5 fruit fly cellular contexts compared by ENCODE assay signal in the genomic region with DNA sequence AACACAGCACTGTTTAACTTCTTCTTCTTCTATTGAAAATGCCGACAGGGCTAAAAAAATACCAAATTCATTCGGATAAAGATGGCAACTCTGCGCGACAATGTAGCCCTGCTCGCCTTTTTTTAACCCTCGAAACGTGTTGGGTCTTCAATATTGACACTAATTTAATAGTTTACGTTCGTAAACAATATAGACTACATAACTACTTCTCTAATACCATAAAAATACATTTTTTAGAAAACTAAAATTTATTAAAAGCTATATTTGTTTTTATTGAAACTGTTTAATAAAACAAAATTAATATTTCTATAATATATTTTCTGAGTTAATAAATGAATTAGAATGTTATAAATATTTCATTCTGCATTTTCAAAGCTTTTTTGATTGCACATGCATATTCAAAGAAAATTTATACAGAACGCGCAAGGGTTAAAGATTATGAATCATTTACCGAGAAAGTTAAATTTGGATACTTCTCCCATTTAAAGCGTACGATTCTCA.
A peak's percentile ranks its signal among the peaks of the same experiment; 100 is the strongest.
TF ChIP-seq lines count a peak whose summit lies in the region.

A gene (minus strand): TSS at position 54 of the 501 bp plus-strand sequence.
A gene (plus strand): TSS at position 133 of the 501 bp plus-strand sequence.

- peak; percentile 10 for TF ChIP-seq CTCF in whole organism, embryonic (GFP tag; optimal IDR thresholded peaks at IDR 0.05; lab: Kevin White, UChicago)

TF ChIP-seq in whole organism, adult, 20 proteins besides CTCF, POLR2A, EP300 and RAD21 (continues in another document):
- TF ChIP-seq Mnt (GFP tag; optimal IDR thresholded peaks at IDR 0.05; lab: Kevin White, UChicago) = no peak
- peak; percentile 73 for TF ChIP-seq CG12768 (GFP tag; optimal IDR thresholded peaks at IDR 0.05; lab: Kevin White, UChicago)
- TF ChIP-seq pad (GFP tag; optimal IDR thresholded peaks at IDR 0.05; lab: Kevin White, UChicago) = peak; percentile 64
- TF ChIP-seq cnc (optimal IDR thresholded peaks at IDR 0.05; lab: Kevin White, UChicago) = no peak
- TF ChIP-seq CG11617 (GFP tag; optimal IDR thresholded peaks at IDR 0.05; lab: Kevin White, UChicago) = peak; percentile 82
- peak; percentile 38 for TF ChIP-seq Hr96 (GFP tag; optimal IDR thresholded peaks at IDR 0.05; lab: Kevin White, UChicago)
- peak; percentile 48 for TF ChIP-seq Clk (GFP tag; optimal IDR thresholded peaks at IDR 0.05; lab: Kevin White, UChicago)
- peak; percentile 36 for TF ChIP-seq ovo (GFP tag; optimal IDR thresholded peaks at IDR 0.05; lab: Kevin White, UChicago)
- peak; percentile 92 for TF ChIP-seq CG33017 (tag; optimal IDR thresholded peaks at IDR 0.05; lab: Kevin White, UChicago)
- TF ChIP-seq tj (GFP tag; optimal IDR thresholded peaks at IDR 0.05; lab: Kevin White, UChicago) = peak; percentile 91
- peak; percentile 5 for TF ChIP-seq CG1620 (GFP tag; optimal IDR thresholded peaks at IDR 0.05; lab: Kevin White, UChicago)
- peak; percentile 57 for TF ChIP-seq Crg-1 (GFP tag; optimal IDR thresholded peaks at IDR 0.05; lab: Kevin White, UChicago)
- peak; percentile 56 for TF ChIP-seq CG5204 (GFP tag; optimal IDR thresholded peaks at IDR 0.05; lab: Kevin White, UChicago)
- peak; percentile 21 for TF ChIP-seq cic (GFP tag; optimal IDR thresholded peaks at IDR 0.05; lab: Kevin White, UChicago)
- peak; percentile 85 for TF ChIP-seq CG7045 (GFP tag; optimal IDR thresholded peaks at IDR 0.05; lab: Kevin White, UChicago)
- TF ChIP-seq kay (GFP tag; lab: Kevin White, UChicago; ENCODE audit: borderline replicate concordance) = no peak
- peak; percentile 92 for TF ChIP-seq CG7101 (tag; optimal IDR thresholded peaks at IDR 0.05; lab: Kevin White, UChicago)

TF ChIP-seq in whole organism, embryonic, 481 proteins besides CTCF, POLR2A, EP300 and RAD21 (continues in another document):
- TF ChIP-seq H2.0 (GFP tag; IDR thresholded peaks at IDR 0.05; lab: Robert Waterston, UW) = 0 out of 2 replicates have a peak, but pooled peaks have one; percentile 43
- TF ChIP-seq gcm (GFP tag; optimal IDR thresholded peaks at IDR 0.05; lab: Kevin White, UChicago) = no peak
- TF ChIP-seq chm (GFP tag; IDR thresholded peaks at IDR 0.05; lab: Robert Waterston, UW) = peak; percentile 59; the same call in 1 of the 2 replicates
- peak; percentile 86 for TF ChIP-seq lmd (GFP tag; IDR thresholded peaks at IDR 0.05; lab: Robert Waterston, UW)
- peak; percentile 69 for TF ChIP-seq al (GFP tag; IDR thresholded peaks at IDR 0.05; lab: Robert Waterston, UW)
- no peak for TF ChIP-seq mirr (GFP tag; optimal IDR thresholded peaks at IDR 0.05; lab: Kevin White, UChicago)
- no peak for TF ChIP-seq CG1792 (GFP tag; optimal IDR thresholded peaks at IDR 0.05; lab: Kevin White, UChicago)
- TF ChIP-seq cato (GFP tag; optimal IDR thresholded peaks at IDR 0.05; lab: Kevin White, UChicago; ENCODE audit: borderline replicate concordance) = peak; percentile 30
- TF ChIP-seq CG10979 (tag; optimal IDR thresholded peaks at IDR 0.05; lab: Kevin White, UChicago) = peak; percentile 94
- TF ChIP-seq Chrac-16 (GFP tag; optimal IDR thresholded peaks at IDR 0.05; lab: Kevin White, UChicago) = peak; percentile 58
- no peak for TF ChIP-seq z (GFP tag; IDR thresholded peaks at IDR 0.05; lab: Robert Waterston, UW)
- TF ChIP-seq Deaf1 (tag; optimal IDR thresholded peaks at IDR 0.05; lab: Kevin White, UChicago) = peak; percentile 82
- TF ChIP-seq CG10654 (GFP tag; optimal IDR thresholded peaks at IDR 0.05; lab: Kevin White, UChicago) = peak; percentile 78
- TF ChIP-seq C15 (GFP tag; IDR thresholded peaks at IDR 0.05; lab: Robert Waterston, UW) = no peak
- peak; percentile 86 for TF ChIP-seq CG15269 (tag; optimal IDR thresholded peaks at IDR 0.05; lab: Kevin White, UChicago)
- TF ChIP-seq NC2α (GFP tag; optimal IDR thresholded peaks at IDR 0.05; lab: Kevin White, UChicago) = no peak
- TF ChIP-seq CG6765 (GFP tag; optimal IDR thresholded peaks at IDR 0.05; lab: Kevin White, UChicago) = peak; percentile 81

TF ChIP-seq in whole organism, prepupa, 60 proteins besides CTCF, POLR2A, EP300 and RAD21 (continues in another document):
- TF ChIP-seq Eip75B (GFP tag; optimal IDR thresholded peaks at IDR 0.05; lab: Kevin White, UChicago) = no peak
- TF ChIP-seq Sox15 (GFP tag; optimal IDR thresholded peaks at IDR 0.05; lab: Kevin White, UChicago) = peak; percentile 60
- TF ChIP-seq Gug (GFP tag; IDR thresholded peaks at IDR 0.05; lab: Robert Waterston, UW) = peak; percentile 86
- TF ChIP-seq Blimp-1 (GFP tag; optimal IDR thresholded peaks at IDR 0.05; lab: Kevin White, UChicago) = peak; percentile 67
- TF ChIP-seq CG3032 (tag; optimal IDR thresholded peaks at IDR 0.05; lab: Kevin White, UChicago) = peak; percentile 92
- TF ChIP-seq CG10631 (GFP tag; optimal IDR thresholded peaks at IDR 0.05; lab: Kevin White, UChicago) = peak; percentile 89
- peak; percentile 59 for TF ChIP-seq topi (GFP tag; optimal IDR thresholded peaks at IDR 0.05; lab: Kevin White, UChicago)
- TF ChIP-seq CG8319 (GFP tag; optimal IDR thresholded peaks at IDR 0.05; lab: Kevin White, UChicago) = peak; percentile 57
- peak; percentile 87 for TF ChIP-seq CG34406 (GFP tag; optimal IDR thresholded peaks at IDR 0.05; lab: Kevin White, UChicago)
- peak; percentile 72 for TF ChIP-seq net (GFP tag; optimal IDR thresholded peaks at IDR 0.05; lab: Kevin White, UChicago)
- no peak for TF ChIP-seq Hr38 (GFP tag; optimal IDR thresholded peaks at IDR 0.05; lab: Kevin White, UChicago)
- peak; percentile 78 for TF ChIP-seq CG6792 (GFP tag; optimal IDR thresholded peaks at IDR 0.05; lab: Kevin White, UChicago)
- TF ChIP-seq dac (GFP tag; optimal IDR thresholded peaks at IDR 0.05; lab: Kevin White, UChicago) = no peak
- peak; percentile 53 for TF ChIP-seq Sox14 (GFP tag; optimal IDR thresholded peaks at IDR 0.05; lab: Kevin White, UChicago)
- TF ChIP-seq fkh (GFP tag; optimal IDR thresholded peaks at IDR 0.05; lab: Kevin White, UChicago) = peak; percentile 72
- no peak for TF ChIP-seq Eip93F (GFP tag; optimal IDR thresholded peaks at IDR 0.05; lab: Kevin White, UChicago)
- peak; percentile 80 for TF ChIP-seq CG11762 (GFP tag; optimal IDR thresholded peaks at IDR 0.05; lab: Kevin White, UChicago; ENCODE audit: insufficient read depth)

TF ChIP-seq in whole organism, pupa, 21 proteins besides CTCF, POLR2A, EP300 and RAD21 (continues in another document):
- no peak for TF ChIP-seq CG13204 (GFP tag; optimal IDR thresholded peaks at IDR 0.05; lab: Kevin White, UChicago)
- TF ChIP-seq CG8301 (tag; optimal IDR thresholded peaks at IDR 0.05; lab: Kevin White, UChicago) = peak; percentile 84
- TF ChIP-seq fd96Ca (GFP tag; IDR thresholded peaks at IDR 0.05; lab: Robert Waterston, UW) = peak; percentile 28; the same call in 1 of the 3 replicates
- peak; percentile 88 for TF ChIP-seq CG17806 (tag; optimal IDR thresholded peaks at IDR 0.05; lab: Kevin White, UChicago)
- TF ChIP-seq gl (tag; optimal IDR thresholded peaks at IDR 0.05; lab: Kevin White, UChicago) = peak; percentile 48
- peak; percentile 67 for TF ChIP-seq Ets98B (GFP tag; IDR thresholded peaks at IDR 0.05; lab: Robert Waterston, UW)
- no peak for TF ChIP-seq CG10348 (GFP tag; IDR thresholded peaks at IDR 0.05; lab: Robert Waterston, UW)
- no peak for TF ChIP-seq EcR (GFP tag; optimal IDR thresholded peaks at IDR 0.05; lab: Kevin White, UChicago)
- no peak for TF ChIP-seq Pif1B (GFP tag; optimal IDR thresholded peaks at IDR 0.05; lab: Kevin White, UChicago)
- peak; percentile 94 for TF ChIP-seq CG9948 (tag; optimal IDR thresholded peaks at IDR 0.05; lab: Kevin White, UChicago)
- peak; percentile 84 for TF ChIP-seq Snoo (tag; optimal IDR thresholded peaks at IDR 0.05; lab: Kevin White, UChicago)
- peak; percentile 93 for TF ChIP-seq D1 (tag; optimal IDR thresholded peaks at IDR 0.05; lab: Kevin White, UChicago)
- no peak for TF ChIP-seq Pif1A (GFP tag; optimal IDR thresholded peaks at IDR 0.05; lab: Kevin White, UChicago)
- TF ChIP-seq CG15710 (tag; optimal IDR thresholded peaks at IDR 0.05; lab: Kevin White, UChicago) = peak; percentile 92
- 0 out of 2 replicates have a peak, but pooled peaks have one; percentile 43 for TF ChIP-seq rn (GFP tag; IDR thresholded peaks at IDR 0.05; lab: Robert Waterston, UW)
- TF ChIP-seq CG4496 (GFP tag; IDR thresholded peaks at IDR 0.05; lab: Robert Waterston, UW) = peak; percentile 75
- TF ChIP-seq CG32121 (GFP tag; IDR thresholded peaks at IDR 0.05; lab: Robert Waterston, UW) = peak; percentile 80
- peak; percentile 97 for TF ChIP-seq CG8159 (tag; optimal IDR thresholded peaks at IDR 0.05; lab: Kevin White, UChicago)
- peak; percentile 66 for TF ChIP-seq CG34367 (tag; optimal IDR thresholded peaks at IDR 0.05; lab: Kevin White, UChicago)

TF ChIP-seq in whole organism, wandering third instar larva, 38 proteins besides CTCF, POLR2A, EP300 and RAD21 (continues in another document):
- TF ChIP-seq psq (GFP tag; optimal IDR thresholded peaks at IDR 0.05; lab: Kevin White, UChicago) = peak; percentile 77
- TF ChIP-seq ey (GFP tag; optimal IDR thresholded peaks at IDR 0.05; lab: Kevin White, UChicago) = peak; percentile 46
- no peak for TF ChIP-seq tai (GFP tag; optimal IDR thresholded peaks at IDR 0.05; lab: Kevin White, UChicago)
- TF ChIP-seq Sp1 (GFP tag; optimal IDR thresholded peaks at IDR 0.05; lab: Kevin White, UChicago) = peak; percentile 89
- TF ChIP-seq CG9705 (GFP tag; optimal IDR thresholded peaks at IDR 0.05; lab: Kevin White, UChicago) = peak; percentile 57
- TF ChIP-seq CG32264 (GFP tag; optimal IDR thresholded peaks at IDR 0.05; lab: Kevin White, UChicago) = no peak
- TF ChIP-seq HLH106 (tag; optimal IDR thresholded peaks at IDR 0.05; lab: Kevin White, UChicago) = peak; percentile 92
- peak; percentile 68 for TF ChIP-seq h (GFP tag; optimal IDR thresholded peaks at IDR 0.05; lab: Kevin White, UChicago)
- peak; percentile 49 for TF ChIP-seq woc (GFP tag; optimal IDR thresholded peaks at IDR 0.05; lab: Kevin White, UChicago)
- no peak for TF ChIP-seq Rel (GFP tag; optimal IDR thresholded peaks at IDR 0.05; lab: Kevin White, UChicago)
- peak; percentile 44 for TF ChIP-seq Rel (tag; optimal IDR thresholded peaks at IDR 0.05; lab: Kevin White, UChicago)
- no peak for TF ChIP-seq jim (GFP tag; optimal IDR thresholded peaks at IDR 0.05; lab: Kevin White, UChicago)
- peak; percentile 51 for TF ChIP-seq fru (GFP tag; optimal IDR thresholded peaks at IDR 0.05; lab: Kevin White, UChicago)
- TF ChIP-seq foxo (GFP tag; optimal IDR thresholded peaks at IDR 0.05; lab: Kevin White, UChicago) = peak in 1 of 2 experiments; percentile 76
- TF ChIP-seq OdsH (GFP tag; optimal IDR thresholded peaks at IDR 0.05; lab: Kevin White, UChicago) = peak; percentile 80
- peak; percentile 29 for TF ChIP-seq Hr83 (GFP tag; optimal IDR thresholded peaks at IDR 0.05; lab: Kevin White, UChicago; ENCODE audit: poor library complexity, severe bottlenecking)
- TF ChIP-seq rgr (GFP tag; optimal IDR thresholded peaks at IDR 0.05; lab: Kevin White, UChicago) = peak; percentile 78
- no peak for TF ChIP-seq CrebA (GFP tag; optimal IDR thresholded peaks at IDR 0.05; lab: Kevin White, UChicago; ENCODE audit: borderline replicate concordance)
- TF ChIP-seq GATAd (GFP tag; optimal IDR thresholded peaks at IDR 0.05; lab: Kevin White, UChicago) = peak; percentile 34
- peak; percentile 52 for TF ChIP-seq sv (GFP tag; optimal IDR thresholded peaks at IDR 0.05; lab: Kevin White, UChicago)
